Worm (Caenorhabditis elegans): Measurements from ENCODE around the gene str-5.
"Not testable (repeated sequence)": the region's sequence is repeated elsewhere in the genome, so short reads cannot be mapped to it uniquely, and the experiment has no call there.

- TF ChIP-seq fkh-10 (GFP tag; optimal IDR thresholded peaks at IDR 0.05); pha-4 (tag; optimal IDR thresholded peaks at IDR 0.05); F13H6.1 (tag; optimal IDR thresholded peaks at IDR 0.05); elt-4 (tag; optimal IDR thresholded peaks at IDR 0.05); nhr-11 (tag; optimal IDR thresholded peaks at IDR 0.05); fkh-6 (tag; optimal IDR thresholded peaks at IDR 0.05); ttx-3 (tag; optimal IDR thresholded peaks at IDR 0.05); ztf-16 (tag; optimal IDR thresholded peaks at IDR 0.05): not testable (repeated sequence)
These were observed 4.7 kb upstream of the str-5 start, which contains the start of gene T23D5.8 for ce11 chrV:15748343-15748742.
